Fruit fly (Drosophila melanogaster): ENCODE measurements around the gene mthl2.

The mthl2 gene

DNA sequence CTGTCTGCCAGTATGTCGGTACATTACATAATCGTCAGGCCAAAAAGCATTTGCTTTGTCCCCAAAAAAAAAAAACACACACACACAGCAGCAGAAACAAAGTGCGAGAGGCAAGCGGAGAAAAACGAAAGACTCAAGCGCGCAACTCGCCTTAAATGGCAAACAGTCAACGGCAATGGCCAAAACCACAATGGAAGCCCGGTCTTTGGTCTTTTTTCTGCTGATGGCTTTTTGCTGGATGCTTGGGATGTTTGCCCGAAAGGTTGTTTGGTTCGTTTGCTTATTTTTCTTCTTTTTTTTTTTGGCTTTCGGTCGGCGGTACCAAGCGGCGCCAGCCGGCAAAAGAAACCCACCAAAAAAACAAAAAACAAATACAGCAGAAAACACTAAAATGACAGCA is 33.5 kb upstream of the mthl2 start (continued):
- TF ChIP-seq OdsH (GFP tag; optimal IDR thresholded peaks at IDR 0.05) (no peak), eg (GFP tag; IDR thresholded peaks at IDR 0.05) (peak; percentile 45; the same call in 2 of the 3 replicates), topi (GFP tag; optimal IDR thresholded peaks at IDR 0.05) (no peak), Eip75B (GFP tag; optimal IDR thresholded peaks at IDR 0.05) (no peak), CG31627 (GFP tag; optimal IDR thresholded peaks at IDR 0.05) (no peak), CG6276 (GFP tag; optimal IDR thresholded peaks at IDR 0.05) (no peak), dsx (GFP tag; optimal IDR thresholded peaks at IDR 0.05; ENCODE audit: poor library complexity, severe bottlenecking) (no peak), Sox14 (GFP tag; optimal IDR thresholded peaks at IDR 0.05) (no peak), Sox15 (GFP tag; optimal IDR thresholded peaks at IDR 0.05) (no peak), Blimp-1 (GFP tag; optimal IDR thresholded peaks at IDR 0.05) (no peak), CG32006 (GFP tag; optimal IDR thresholded peaks at IDR 0.05) (no peak), svp (GFP tag) (no peak), pdm3 (GFP tag; optimal IDR thresholded peaks at IDR 0.05) (no peak), fd85E (GFP tag; optimal IDR thresholded peaks at IDR 0.05) (no peak), CG1621 (tag; optimal IDR thresholded peaks at IDR 0.05) (no peak), esn (GFP tag; optimal IDR thresholded peaks at IDR 0.05) (no peak), CG8119 (GFP tag; IDR thresholded peaks at IDR 0.05) (0 out of 3 replicates have a peak, but pooled peaks have one; percentile 46), CG10669 (GFP tag; optimal IDR thresholded peaks at IDR 0.05) (no peak), spab (GFP tag; optimal IDR thresholded peaks at IDR 0.05) (no peak), CG11902 (GFP tag; optimal IDR thresholded peaks at IDR 0.05) (no peak), Ets21C (GFP tag; optimal IDR thresholded peaks at IDR 0.05) (no peak), achi (GFP tag; optimal IDR thresholded peaks at IDR 0.05) (no peak), CG7368 (GFP tag; optimal IDR thresholded peaks at IDR 0.05) (no peak), fd59A (GFP tag; optimal IDR thresholded peaks at IDR 0.05) (no peak), CG8632 (GFP tag; optimal IDR thresholded peaks at IDR 0.05) (no peak), Lpt (GFP tag; optimal IDR thresholded peaks at IDR 0.05) (peak; percentile 9), dac (GFP tag; optimal IDR thresholded peaks at IDR 0.05) (no peak)

DNA sequence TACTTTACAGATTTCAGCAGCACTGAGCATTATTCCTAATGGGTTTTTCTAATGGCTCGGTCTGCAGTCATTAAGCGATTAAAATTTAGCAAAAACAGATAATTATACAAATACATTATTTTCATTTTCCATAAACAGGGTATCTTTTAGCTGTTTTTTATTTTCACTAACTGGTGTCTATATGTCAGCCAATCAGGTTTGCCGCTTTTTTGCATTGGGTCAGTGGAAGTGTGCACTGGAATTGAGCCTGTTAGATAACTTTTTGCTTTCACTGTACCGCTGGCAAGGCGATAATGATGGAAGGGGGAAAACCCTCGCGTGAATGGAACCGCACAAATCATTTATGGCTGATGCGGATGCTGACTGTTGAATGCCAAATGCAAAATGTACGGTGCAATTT is 29.1 kb upstream of the mthl2 start:
- TF ChIP-seq Eip78C (GFP tag) = peak; percentile 26
- TF ChIP-seq svp (GFP tag) = no peak
- no peak for TF ChIP-seq CG8632 (GFP tag; optimal IDR thresholded peaks at IDR 0.05)
- no peak for TF ChIP-seq esn (GFP tag; optimal IDR thresholded peaks at IDR 0.05)
- no peak for TF ChIP-seq net (GFP tag; optimal IDR thresholded peaks at IDR 0.05)
- no peak for TF ChIP-seq Ets21C (GFP tag; optimal IDR thresholded peaks at IDR 0.05)

DNA sequence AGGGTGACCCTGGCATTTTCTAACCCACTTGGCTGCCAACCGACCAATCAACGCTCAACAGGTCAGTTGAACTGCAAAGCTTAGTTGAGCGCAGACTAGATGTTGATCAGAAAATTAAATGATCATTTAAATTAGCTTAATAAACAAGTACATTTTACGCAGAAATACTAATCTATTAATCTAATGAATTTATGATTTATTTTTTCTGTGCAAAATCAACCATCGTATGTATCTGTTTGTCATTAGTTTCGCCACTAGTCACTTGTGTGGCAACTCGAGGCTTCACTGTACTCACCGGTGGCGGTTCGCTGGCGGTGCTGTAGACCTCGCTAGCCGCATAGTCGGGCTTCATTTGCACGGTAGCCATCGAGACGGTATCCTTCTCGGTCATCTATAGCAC is 28.0 kb upstream of the mthl2 start:
- TF ChIP-seq Eip93F (GFP tag; optimal IDR thresholded peaks at IDR 0.05) = no peak
- TF ChIP-seq Ets21C (GFP tag; optimal IDR thresholded peaks at IDR 0.05) = no peak
- no peak for TF ChIP-seq CG6276 (GFP tag; optimal IDR thresholded peaks at IDR 0.05)
- peak; percentile 1 for TF ChIP-seq pdm3 (GFP tag; optimal IDR thresholded peaks at IDR 0.05)
- TF ChIP-seq CG10669 (GFP tag; optimal IDR thresholded peaks at IDR 0.05) = no peak
- no peak for TF ChIP-seq Sox102F (GFP tag; optimal IDR thresholded peaks at IDR 0.05)
- TF ChIP-seq Eip78C (GFP tag) = peak; percentile 51
- no peak for TF ChIP-seq Hr4 (GFP tag; optimal IDR thresholded peaks at IDR 0.05)
- no peak for TF ChIP-seq fd85E (GFP tag; optimal IDR thresholded peaks at IDR 0.05)
- no peak for TF ChIP-seq esn (GFP tag; optimal IDR thresholded peaks at IDR 0.05)
- no peak for TF ChIP-seq CG9139 (GFP tag; optimal IDR thresholded peaks at IDR 0.05)
- TF ChIP-seq Smox (GFP tag; optimal IDR thresholded peaks at IDR 0.05) = no peak
- no peak for TF ChIP-seq CG6792 (GFP tag; optimal IDR thresholded peaks at IDR 0.05)
- peak; percentile 47; the same call in 2 of the 3 replicates for TF ChIP-seq eg (GFP tag; IDR thresholded peaks at IDR 0.05)
- TF ChIP-seq net (GFP tag; optimal IDR thresholded peaks at IDR 0.05) = no peak
- TF ChIP-seq OdsH (GFP tag; optimal IDR thresholded peaks at IDR 0.05) = no peak
- TF ChIP-seq CG6163 (GFP tag; IDR thresholded peaks at IDR 0.05) = peak; percentile 19; the same call in 1 of the 3 replicates
- TF ChIP-seq CG32006 (GFP tag; optimal IDR thresholded peaks at IDR 0.05) = peak; percentile 33
- TF ChIP-seq CG6808 (GFP tag; optimal IDR thresholded peaks at IDR 0.05) = no peak
- no peak for TF ChIP-seq topi (GFP tag; optimal IDR thresholded peaks at IDR 0.05)
- TF ChIP-seq lz (GFP tag; optimal IDR thresholded peaks at IDR 0.05) = no peak
